Fruit fly (Drosophila melanogaster): ENCODE measurements around the gene Tsp39D.
A peak's percentile ranks its signal among the peaks of the same experiment; 100 is the strongest.

Tsp39D gene

dm6 chr2L:21309754-21310426, 34.5 kb upstream of the Tsp39D start, which contains the start of gene Mondo (continued):
- no peak for TF ChIP-seq Eip75B (GFP tag; optimal IDR thresholded peaks at IDR 0.05)
- TF ChIP-seq CG16779 (tag; optimal IDR thresholded peaks at IDR 0.05) = no peak
- TF ChIP-seq CG8632 (GFP tag; optimal IDR thresholded peaks at IDR 0.05) = no peak
- no peak for TF ChIP-seq Smox (GFP tag; optimal IDR thresholded peaks at IDR 0.05)
- TF ChIP-seq CG8319 (GFP tag; optimal IDR thresholded peaks at IDR 0.05) = no peak
- peak; percentile 4 for TF ChIP-seq Hr39 (GFP tag; optimal IDR thresholded peaks at IDR 0.05)
- no peak for TF ChIP-seq CG11902 (GFP tag; optimal IDR thresholded peaks at IDR 0.05)

- peak; percentile 2 for TF ChIP-seq CG32006 (GFP tag; optimal IDR thresholded peaks at IDR 0.05)
- peak; percentile 32 for TF ChIP-seq pdm3 (GFP tag; optimal IDR thresholded peaks at IDR 0.05)
- no peak for TF ChIP-seq eg (GFP tag; IDR thresholded peaks at IDR 0.05)
- peak; percentile 13 for TF ChIP-seq achi (GFP tag; optimal IDR thresholded peaks at IDR 0.05)
- TF ChIP-seq Gug (GFP tag; IDR thresholded peaks at IDR 0.05) = no peak; the same call in 1 of the 2 replicates
- peak; percentile 10 for TF ChIP-seq Eip75B (GFP tag; optimal IDR thresholded peaks at IDR 0.05)
- TF ChIP-seq vri (GFP tag; optimal IDR thresholded peaks at IDR 0.05) = peak; percentile 53
- TF ChIP-seq CG1621 (tag; optimal IDR thresholded peaks at IDR 0.05) = no peak
- no peak for TF ChIP-seq Sox14 (GFP tag; optimal IDR thresholded peaks at IDR 0.05)
- TF ChIP-seq CG6854 (GFP tag; optimal IDR thresholded peaks at IDR 0.05) = peak; percentile 43
- TF ChIP-seq CG9139 (GFP tag; optimal IDR thresholded peaks at IDR 0.05) = peak; percentile 12
- TF ChIP-seq Met (GFP tag; optimal IDR thresholded peaks at IDR 0.05) = peak; percentile 53
- TF ChIP-seq Eip78C (GFP tag) = peak; percentile 81
- TF ChIP-seq CG11762 (GFP tag; optimal IDR thresholded peaks at IDR 0.05; ENCODE audit: insufficient read depth) = peak; percentile 25
- TF ChIP-seq cyc (GFP tag; optimal IDR thresholded peaks at IDR 0.05) = peak; percentile 33
- TF ChIP-seq ss (GFP tag; optimal IDR thresholded peaks at IDR 0.05) = peak; percentile 17 to 40
- no peak for TF ChIP-seq CG11294 (GFP tag; IDR thresholded peaks at IDR 0.05)
- TF ChIP-seq svp (GFP tag) = no peak
- TF ChIP-seq topi (GFP tag; optimal IDR thresholded peaks at IDR 0.05) = no peak
- TF ChIP-seq Sox102F (GFP tag; optimal IDR thresholded peaks at IDR 0.05) = no peak
- TF ChIP-seq acj6 (GFP tag; optimal IDR thresholded peaks at IDR 0.05) = peak; percentile 18
- TF ChIP-seq fkh (GFP tag; optimal IDR thresholded peaks at IDR 0.05) = no peak
- TF ChIP-seq CG8119 (GFP tag; IDR thresholded peaks at IDR 0.05) = no peak
- no peak for TF ChIP-seq dac (GFP tag; optimal IDR thresholded peaks at IDR 0.05)
- TF ChIP-seq CG7368 (GFP tag; optimal IDR thresholded peaks at IDR 0.05) = no peak
- TF ChIP-seq net (GFP tag; optimal IDR thresholded peaks at IDR 0.05) = peak; percentile 32
- no peak for TF ChIP-seq fd85E (GFP tag; optimal IDR thresholded peaks at IDR 0.05)
- TF ChIP-seq CG10669 (GFP tag; optimal IDR thresholded peaks at IDR 0.05) = no peak
- TF ChIP-seq salr (GFP tag; optimal IDR thresholded peaks at IDR 0.05) = peak in 1 of 2 experiments; percentile 14
- TF ChIP-seq CG10631 (GFP tag; optimal IDR thresholded peaks at IDR 0.05) = peak; percentile 48
- no peak for TF ChIP-seq CG11902 (GFP tag; optimal IDR thresholded peaks at IDR 0.05)
- peak; percentile 32 for TF ChIP-seq Ets21C (GFP tag; optimal IDR thresholded peaks at IDR 0.05)
- TF ChIP-seq CG6808 (GFP tag; optimal IDR thresholded peaks at IDR 0.05) = no peak
- peak; percentile 16 for TF ChIP-seq CG16779 (tag; optimal IDR thresholded peaks at IDR 0.05)
- peak; percentile 21 for TF ChIP-seq CG34406 (GFP tag; optimal IDR thresholded peaks at IDR 0.05)
- no peak; the same call in 2 of the 3 replicates for TF ChIP-seq CG6163 (GFP tag; IDR thresholded peaks at IDR 0.05)
- TF ChIP-seq esn (GFP tag; optimal IDR thresholded peaks at IDR 0.05) = peak; percentile 27
- TF ChIP-seq lz (GFP tag; optimal IDR thresholded peaks at IDR 0.05) = peak; percentile 32
- TF ChIP-seq CG31627 (GFP tag; optimal IDR thresholded peaks at IDR 0.05) = peak; percentile 51
- no peak for TF ChIP-seq CG3032 (tag; optimal IDR thresholded peaks at IDR 0.05)
- TF ChIP-seq Lpt (GFP tag; optimal IDR thresholded peaks at IDR 0.05) = no peak
- TF ChIP-seq Smox (GFP tag; optimal IDR thresholded peaks at IDR 0.05) = peak; percentile 43
- TF ChIP-seq CG6792 (GFP tag; optimal IDR thresholded peaks at IDR 0.05) = no peak
- TF ChIP-seq Blimp-1 (GFP tag; optimal IDR thresholded peaks at IDR 0.05) = no peak
These were observed 33.8 kb upstream of the Tsp39D start, which contains the start of gene crc for dm6 chr2L:21310427-21311199. Gene crc (plus strand): TSS chr2L:21310866.
